Fruit fly (Drosophila melanogaster) whole organism, wandering third instar larva: Measurements from ENCODE around the gene FMRFaR.

ENCODE experiments used
- Abd-B ChIP-seq: fragments of >200 bp; optimal IDR thresholded peaks from 2 replicates; lab custom pipeline; 2017; ENCODE audit warnings: missing biosample characterization, missing genetic modification characterization
- CG32264 ChIP-seq: fragments of 200-800 bp; sonication (Bioruptor generic); optimal IDR thresholded peaks from 2 replicates; lab custom pipeline; 2016; ENCODE audit warnings: missing biosample characterization, missing genetic modification characterization
- CG9705 ChIP-seq: fragments of 200-800 bp; sonication (Bioruptor generic); optimal IDR thresholded peaks from 2 replicates; lab custom pipeline; 2018; ENCODE audit warnings: missing biosample characterization, mild to moderate bottlenecking, missing genetic modification characterization
- CrebA ChIP-seq: fragments of 200-800 bp; sonication (Bioruptor generic); optimal IDR thresholded peaks from 2 replicates; lab custom pipeline; 2016; ENCODE audit warnings: missing biosample characterization, mild to moderate bottlenecking, missing genetic modification characterization, borderline replicate concordance
- Dfd ChIP-seq: fragments of >200 bp; optimal IDR thresholded peaks from 2 replicates; lab custom pipeline; 2017; ENCODE audit warnings: missing biosample characterization, missing genetic modification characterization
- Dif ChIP-seq: fragments of 200-275, 200-300 bp; sonication (Bioruptor generic); optimal IDR thresholded peaks from 2 replicates; lab custom pipeline; 2018; ENCODE audit warnings: missing biosample characterization, missing genetic modification characterization; ENCODE audit not compliant: partially characterized antibody
- GATAd ChIP-seq: sonication (Bioruptor generic); optimal IDR thresholded peaks from 2 replicates; lab custom pipeline; 2016; ENCODE audit warnings: missing biosample characterization, missing genetic modification characterization
- HLH106 ChIP-seq: fragments of 200-800 bp; optimal IDR thresholded peaks from 3 replicates; lab custom pipeline; 2019; ENCODE audit warnings: missing biosample characterization, mild to moderate bottlenecking, missing genetic modification characterization, moderate library complexity
- Hnf4 ChIP-seq: fragments of 200-800 bp; sonication (Bioruptor generic); optimal IDR thresholded peaks from 2 replicates; lab custom pipeline; 2016; ENCODE audit warnings: missing biosample characterization, mild to moderate bottlenecking, missing genetic modification characterization
- Hr78 ChIP-seq: fragments of >200 bp; optimal IDR thresholded peaks from 2 replicates; lab custom pipeline; 2017; ENCODE audit warnings: missing biosample characterization, missing genetic modification characterization
- Hr83 ChIP-seq: fragments of 200-300 bp; sonication (Bioruptor generic); optimal IDR thresholded peaks from 2 replicates; lab custom pipeline; 2016; ENCODE audit warnings: missing biosample characterization, mild to moderate bottlenecking, missing genetic modification characterization, moderate library complexity; ENCODE audit not compliant: poor library complexity, severe bottlenecking
- Jra ChIP-seq: sonication (Bioruptor generic); optimal IDR thresholded peaks from 2 replicates; lab custom pipeline; 2016; ENCODE audit warnings: missing biosample characterization, missing genetic modification characterization
- Mio ChIP-seq: sonication (Bioruptor generic); optimal IDR thresholded peaks from 2 replicates; lab custom pipeline; 2016; ENCODE audit warnings: missing biosample characterization, missing genetic modification characterization
- Myc ChIP-seq: fragments of >200 bp; optimal IDR thresholded peaks from 2 replicates; lab custom pipeline; 2017
- N ChIP-seq: fragments of >200 bp; optimal IDR thresholded peaks from 2 replicates; lab custom pipeline; 2018; ENCODE audit warnings: missing biosample characterization, missing external identifiers, missing genetic modification characterization
- OdsH ChIP-seq: fragments of 200-800 bp; sonication (Bioruptor generic); optimal IDR thresholded peaks from 2 replicates; lab custom pipeline; 2016; ENCODE audit warnings: missing biosample characterization, mild to moderate bottlenecking, missing genetic modification characterization
- Rel ChIP-seq, 2 experiments: fragments of 200-800 bp; sonication (Bioruptor generic) in 1 of 2; optimal IDR thresholded peaks; 2 replicates in 1 of 2; 3 replicates in 1 of 2; lab custom pipeline; 2016 to 2019; ENCODE audit warnings: mild to moderate bottlenecking in 2 of 2, missing biosample characterization in 2 of 2, missing genetic modification characterization in 2 of 2, moderate library complexity in 1 of 2
- Sp1 ChIP-seq: fragments of 200-800 bp; sonication (Bioruptor generic); optimal IDR thresholded peaks from 3 replicates; lab custom pipeline; 2019; ENCODE audit warnings: missing biosample characterization, mild to moderate bottlenecking, missing genetic modification characterization, moderate library complexity
- Vsx2 ChIP-seq: fragments of 200-300, 225-300 bp; sonication (Bioruptor generic); optimal IDR thresholded peaks from 2 replicates; lab custom pipeline; 2018; ENCODE audit warnings: missing biosample characterization, missing genetic modification characterization; ENCODE audit not compliant: partially characterized antibody
- br ChIP-seq: fragments of 200-800 bp; sonication (Bioruptor generic); optimal IDR thresholded peaks from 2 replicates; lab custom pipeline; 2016; ENCODE audit warnings: missing biosample characterization, missing genetic modification characterization
- brk ChIP-seq: fragments of 200-800 bp; sonication (Bioruptor generic); optimal IDR thresholded peaks from 2 replicates; lab custom pipeline; 2016; ENCODE audit warnings: missing biosample characterization, mild to moderate bottlenecking, missing genetic modification characterization
- dl ChIP-seq, 2 experiments: fragments of 175-275, 200-275 bp in 1 of 2; fragments of 200-275 bp in 1 of 2; sonication (Bioruptor generic); optimal IDR thresholded peaks; lab custom pipeline; 2018; ENCODE audit warnings: mild to moderate bottlenecking in 2 of 2, missing biosample characterization in 2 of 2, missing genetic modification characterization in 2 of 2, moderate library complexity in 2 of 2; ENCODE audit not compliant: partially characterized antibody in 2 of 2, insufficient read depth in 1 of 2
- dmrt93B ChIP-seq: fragments of 200-800 bp; sonication (Bioruptor generic); optimal IDR thresholded peaks from 2 replicates; lab custom pipeline; 2018; ENCODE audit warnings: missing biosample characterization, mild to moderate bottlenecking, missing genetic modification characterization
- dsf ChIP-seq: sonication (Bioruptor generic); optimal IDR thresholded peaks from 2 replicates; lab custom pipeline; 2016; ENCODE audit warnings: missing biosample characterization, missing genetic modification characterization, borderline replicate concordance
- ey ChIP-seq: fragments of 200-800 bp; sonication (Bioruptor generic); optimal IDR thresholded peaks from 2 replicates; lab custom pipeline; 2016; ENCODE audit warnings: missing biosample characterization, missing genetic modification characterization
- foxo ChIP-seq, 2 experiments: fragments of 200-800 bp; sonication (Bioruptor generic); optimal IDR thresholded peaks; 2 replicates in 1 of 2; 3 replicates in 1 of 2; lab custom pipeline; 2016 to 2017; ENCODE audit warnings: missing biosample characterization in 2 of 2, missing genetic modification characterization in 2 of 2
- fru ChIP-seq: fragments of 200-800 bp; sonication (Bioruptor generic); optimal IDR thresholded peaks from 3 replicates; lab custom pipeline; 2016; ENCODE audit warnings: missing biosample characterization, mild to moderate bottlenecking, missing genetic modification characterization
- h ChIP-seq: fragments of 200-800 bp; sonication (Bioruptor generic); optimal IDR thresholded peaks from 3 replicates; lab custom pipeline; 2016; ENCODE audit warnings: missing biosample characterization, mild to moderate bottlenecking, missing genetic modification characterization
- jim ChIP-seq: fragments of 175-275, 200-325 bp; sonication (Bioruptor generic); optimal IDR thresholded peaks from 2 replicates; lab custom pipeline; 2016; ENCODE audit warnings: missing biosample characterization, mild to moderate bottlenecking, missing genetic modification characterization
- lola ChIP-seq: fragments of >200 bp; optimal IDR thresholded peaks from 2 replicates; lab custom pipeline; 2017; ENCODE audit warnings: missing biosample characterization, missing genetic modification characterization
- pan ChIP-seq: fragments of >200 bp; optimal IDR thresholded peaks from 2 replicates; lab custom pipeline; 2017
- psq ChIP-seq: fragments of 200-800 bp; sonication (Bioruptor generic); optimal IDR thresholded peaks from 3 replicates; lab custom pipeline; 2017; ENCODE audit warnings: missing biosample characterization, mild to moderate bottlenecking, missing genetic modification characterization, moderate library complexity
- rgr ChIP-seq: fragments of 200-800 bp; sonication (Bioruptor generic); optimal IDR thresholded peaks from 3 replicates; lab custom pipeline; 2016; ENCODE audit warnings: missing biosample characterization, mild to moderate bottlenecking, missing genetic modification characterization
- sage ChIP-seq: fragments of 200-800 bp; sonication (Bioruptor generic); optimal IDR thresholded peaks from 2 replicates; lab custom pipeline; 2016; ENCODE audit warnings: missing biosample characterization, mild to moderate bottlenecking, missing genetic modification characterization
- sv ChIP-seq: fragments of 200-800 bp; sonication (Bioruptor generic); optimal IDR thresholded peaks from 3 replicates; lab custom pipeline; 2016; ENCODE audit warnings: missing biosample characterization, missing genetic modification characterization
- tai ChIP-seq: sonication (Bioruptor generic); optimal IDR thresholded peaks from 2 replicates; lab custom pipeline; 2016; ENCODE audit warnings: missing biosample characterization, missing genetic modification characterization
- usp ChIP-seq: fragments of >200 bp; optimal IDR thresholded peaks from 2 replicates; lab custom pipeline; 2017; ENCODE audit warnings: missing biosample characterization, missing genetic modification characterization
- woc ChIP-seq: sonication (Bioruptor generic); optimal IDR thresholded peaks from 2 replicates; lab custom pipeline; 2016; ENCODE audit warnings: missing biosample characterization, mild to moderate bottlenecking, missing genetic modification characterization

The FMRFaR gene

DNA sequence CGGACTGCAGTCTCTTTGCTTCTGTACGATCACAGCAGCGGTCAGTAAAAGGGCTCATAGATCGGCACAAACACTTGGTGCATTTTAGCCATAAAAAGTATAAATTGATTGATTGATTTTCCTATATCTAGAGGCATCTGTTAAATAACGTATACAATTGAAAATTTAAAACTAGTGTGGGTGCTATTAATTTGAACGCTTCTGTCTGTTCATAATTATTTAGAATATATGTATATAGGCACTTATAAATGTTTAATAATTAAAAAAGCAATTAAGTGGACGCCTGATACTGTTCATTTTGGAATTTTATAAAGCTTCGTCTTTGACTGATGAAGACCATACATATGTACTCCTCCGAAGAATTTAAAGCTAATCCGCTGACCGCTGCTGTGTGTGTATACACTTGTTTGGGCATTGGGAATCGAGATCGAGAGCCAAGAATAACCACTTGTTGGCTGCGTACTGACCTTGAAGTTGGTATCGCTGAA is 43.8 kb downstream of the FMRFaR start:
- TF ChIP-seq Sp1 (GFP tag; lab: Kevin White, UChicago) (peak; percentile 84), OdsH (GFP tag; lab: Kevin White, UChicago) (peak; percentile 87), CG32264 (GFP tag; lab: Kevin White, UChicago) (peak; percentile 80), Jra (GFP tag; lab: Kevin White, UChicago) (peak; percentile 1), rgr (GFP tag; lab: Kevin White, UChicago) (peak; percentile 90), woc (GFP tag; lab: Kevin White, UChicago) (peak; percentile 76), Rel (GFP tag; optimal IDR thresholded peaks at IDR 0.05; lab: Kevin White, UChicago) (peak; percentile 76), Rel (tag; optimal IDR thresholded peaks at IDR 0.05; lab: Kevin White, UChicago) (no peak), psq (GFP tag; lab: Kevin White, UChicago) (peak; percentile 81), dmrt93B (peak; percentile 67), N (GFP tag; lab: Kevin White, UChicago) (no peak), Myc (lab: Kevin White, UChicago) (no peak), tai (GFP tag; lab: Kevin White, UChicago) (no peak), Abd-B (no peak), sage (GFP tag; lab: Kevin White, UChicago) (peak; percentile 62), Hr78 (GFP tag; lab: Kevin White, UChicago) (no peak), Hnf4 (GFP tag; lab: Kevin White, UChicago) (peak; percentile 70), Dif (GFP tag; lab: Kevin White, UChicago) (no peak), dl (GFP tag; optimal IDR thresholded peaks at IDR 0.05; lab: Kevin White, UChicago; ENCODE audit: insufficient read depth in 1 of 2, partially characterized antibody in 2 of 2) (no peak), br (GFP tag; lab: Kevin White, UChicago) (peak; percentile 84), brk (GFP tag; lab: Kevin White, UChicago) (peak; percentile 66), ey (peak; percentile 86), Hr83 (GFP tag; lab: Kevin White, UChicago) (peak; percentile 5), fru (GFP tag; lab: Kevin White, UChicago) (peak; percentile 89), h (peak; percentile 82), Dfd (no peak), jim (GFP tag; lab: Kevin White, UChicago) (no peak), GATAd (GFP tag; lab: Kevin White, UChicago) (no peak), Vsx2 (GFP tag; lab: Kevin White, UChicago) (no peak), CrebA (no peak), lola (GFP tag; lab: Kevin White, UChicago) (no peak), CG9705 (GFP tag; lab: Kevin White, UChicago) (no peak), HLH106 (peak; percentile 77), pan (no peak), sv (GFP tag; lab: Kevin White, UChicago) (no peak), foxo (GFP tag; optimal IDR thresholded peaks at IDR 0.05; lab: Kevin White, UChicago) (peak; percentile 74 to 86), Mio (GFP tag; lab: Kevin White, UChicago) (peak; percentile 5), dsf (GFP tag; lab: Kevin White, UChicago) (peak; percentile 34), usp (no peak)

DNA sequence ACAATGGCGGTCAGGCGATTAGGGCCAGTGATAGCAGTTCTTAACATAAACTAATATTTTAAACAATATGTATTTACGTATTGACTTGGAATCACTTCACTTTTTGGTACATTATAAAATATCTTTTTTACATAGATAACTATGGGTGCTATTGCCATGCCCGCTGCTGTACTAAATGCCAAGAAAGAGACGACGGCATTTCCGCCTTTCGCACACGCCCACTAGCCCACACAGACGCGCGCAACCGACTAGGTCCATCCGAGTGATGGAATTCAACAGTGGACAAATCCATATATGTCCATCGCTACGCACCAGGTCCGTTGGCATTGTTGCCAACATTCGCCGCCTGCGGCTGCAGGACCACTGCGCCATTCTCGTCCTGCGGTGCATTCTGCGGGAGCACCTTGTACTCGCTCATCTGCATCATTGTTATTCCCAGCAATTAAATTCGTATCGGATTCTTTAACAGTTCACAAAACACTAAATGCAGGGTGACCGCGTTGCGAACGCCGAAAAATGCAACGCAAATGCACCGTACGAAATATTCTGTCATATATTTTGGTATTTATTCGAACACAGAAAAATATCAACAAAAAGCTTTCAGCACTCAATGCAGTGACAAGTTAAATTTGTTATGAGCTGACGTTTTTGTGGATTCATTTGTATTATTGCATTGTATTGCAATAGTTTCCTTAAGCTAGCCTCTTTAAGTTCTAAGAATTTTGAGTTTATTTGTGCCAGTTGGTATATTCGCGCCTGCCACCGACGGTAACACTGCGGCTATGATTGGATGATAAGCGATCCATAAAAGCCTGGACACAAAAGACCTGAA is 45.0 kb downstream of the FMRFaR start, which contains the start of the genes scramb2 and Sk2:
scramb2 (minus strand) TSS at position 488 of the 832 bp plus-strand sequence.
Sk2 (plus strand) TSS at position 763 of the 832 bp plus-strand sequence.
- TF ChIP-seq OdsH (GFP tag; lab: Kevin White, UChicago), result peak; percentile 94
- TF ChIP-seq Myc (lab: Kevin White, UChicago), result peak; percentile 24
- TF ChIP-seq Rel (GFP tag; optimal IDR thresholded peaks at IDR 0.05; lab: Kevin White, UChicago), result peak; percentile 86
- TF ChIP-seq Rel (tag; optimal IDR thresholded peaks at IDR 0.05; lab: Kevin White, UChicago), result peak; percentile 75
- TF ChIP-seq Dfd, result no peak
- TF ChIP-seq h, result peak; percentile 97
- TF ChIP-seq Abd-B, result no peak
- TF ChIP-seq N (GFP tag; lab: Kevin White, UChicago), result no peak
- peak; percentile 75 for TF ChIP-seq CG32264 (GFP tag; lab: Kevin White, UChicago)
- TF ChIP-seq sv (GFP tag; lab: Kevin White, UChicago), result peak; percentile 84
- no peak for TF ChIP-seq brk (GFP tag; lab: Kevin White, UChicago)
- peak; percentile 44 for TF ChIP-seq Dif (GFP tag; lab: Kevin White, UChicago)
- TF ChIP-seq psq (GFP tag; lab: Kevin White, UChicago), result peak; percentile 87
- peak; percentile 92 for TF ChIP-seq HLH106
- TF ChIP-seq dl (GFP tag; optimal IDR thresholded peaks at IDR 0.05; lab: Kevin White, UChicago; ENCODE audit: insufficient read depth in 1 of 2, partially characterized antibody in 2 of 2), result no peak
- peak; percentile 80 for TF ChIP-seq Hr83 (GFP tag; lab: Kevin White, UChicago)
- TF ChIP-seq ey, result peak; percentile 91
- TF ChIP-seq fru (GFP tag; lab: Kevin White, UChicago), result peak; percentile 86
- TF ChIP-seq woc (GFP tag; lab: Kevin White, UChicago), result peak; percentile 62
- TF ChIP-seq CrebA, result no peak
- peak; percentile 93 for TF ChIP-seq br (GFP tag; lab: Kevin White, UChicago)
- TF ChIP-seq Vsx2 (GFP tag; lab: Kevin White, UChicago), result no peak
- no peak for TF ChIP-seq lola (GFP tag; lab: Kevin White, UChicago)
- no peak for TF ChIP-seq pan
- TF ChIP-seq Hr78 (GFP tag; lab: Kevin White, UChicago), result no peak
- no peak for TF ChIP-seq tai (GFP tag; lab: Kevin White, UChicago)
- peak; percentile 82 for TF ChIP-seq GATAd (GFP tag; lab: Kevin White, UChicago)
- peak; percentile 39 to 96 for TF ChIP-seq foxo (GFP tag; optimal IDR thresholded peaks at IDR 0.05; lab: Kevin White, UChicago)
- peak; percentile 28 for TF ChIP-seq jim (GFP tag; lab: Kevin White, UChicago)
- TF ChIP-seq sage (GFP tag; lab: Kevin White, UChicago), result peak; percentile 94
- peak; percentile 92 for TF ChIP-seq CG9705 (GFP tag; lab: Kevin White, UChicago)
- TF ChIP-seq Mio (GFP tag; lab: Kevin White, UChicago), result peak; percentile 82
- peak; percentile 93 for TF ChIP-seq Hnf4 (GFP tag; lab: Kevin White, UChicago)
- peak; percentile 59 for TF ChIP-seq dsf (GFP tag; lab: Kevin White, UChicago)
- TF ChIP-seq Jra (GFP tag; lab: Kevin White, UChicago), result peak; percentile 85
- TF ChIP-seq usp, result no peak
- TF ChIP-seq dmrt93B, result peak; percentile 92
- peak; percentile 94 for TF ChIP-seq Sp1 (GFP tag; lab: Kevin White, UChicago)
